Worm (Caenorhabditis elegans) whole organism, L4/young adult: Measurements from ENCODE around the gene oig-1.

ENCODE experiments used
- W03F9.2 ChIP-seq: fragments of 150-350 bp; optimal IDR thresholded peaks from 2 replicates; lab custom pipeline; 2014; ENCODE audit warnings: missing biosample characterization, missing genetic modification characterization
- dao-5 ChIP-seq: sonication (generic microtip); optimal IDR thresholded peaks from 2 replicates; lab custom pipeline; 2016; ENCODE audit warnings: missing genotype, missing genetic modification characterization, moderate library complexity, missing compliant biosample characterization
- him-1 ChIP-seq: sonication (generic microtip); optimal IDR thresholded peaks from 2 replicates; lab custom pipeline; 2016; ENCODE audit warnings: missing genotype, missing genetic modification reagents, missing genetic modification characterization, missing compliant biosample characterization

ce11 chrIII:6500032-6500564 lies 25.4 kb downstream of the oig-1 start, which contains the start of gene F23F12.3:
- no peak for TF ChIP-seq dao-5 (tag; lab: Kevin White, UChicago)
- no peak for TF ChIP-seq him-1
- TF ChIP-seq W03F9.2 (tag; lab: Kevin White, UChicago), result no peak
